3 worm cellular contexts compared by ENCODE assay signal in the genomic region with DNA sequence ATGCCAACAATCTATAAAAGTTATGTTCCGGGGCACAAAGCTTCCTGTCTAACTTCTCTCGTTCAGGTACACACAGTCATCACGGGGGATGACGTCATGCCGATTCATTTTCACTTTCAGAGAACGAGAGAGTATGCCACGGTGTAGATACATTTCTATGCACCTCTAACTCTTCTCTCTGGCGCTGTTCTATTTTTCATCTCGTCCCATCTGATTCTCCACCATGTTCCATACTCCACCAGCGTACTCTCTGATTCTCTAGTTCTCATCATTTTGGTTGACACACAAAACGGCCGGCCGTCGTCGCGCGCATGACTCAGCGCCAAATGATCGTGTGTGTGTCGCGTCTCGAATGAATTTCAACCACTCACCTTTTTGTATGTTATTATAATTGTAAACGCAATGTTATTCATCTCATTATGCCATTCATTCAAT.
A peak's percentile ranks its signal among the peaks of the same experiment; 100 is the strongest.
TF ChIP-seq lines count a peak whose summit lies in the region.

No protein-coding gene starts in this region.

TF ChIP-seq in whole organism, L2 larva, 48 proteins besides CTCF, POLR2A, EP300 and RAD21 (continued from another document):
- TF ChIP-seq C34F6.9 (tag; optimal IDR thresholded peaks at IDR 0.05; lab: Kevin White, UChicago) (peak; percentile 95), ztf-4 (tag; optimal IDR thresholded peaks at IDR 0.05; lab: Kevin White, UChicago) (peak; percentile 97), peb-1 (tag; optimal IDR thresholded peaks at IDR 0.05; lab: Kevin White, UChicago) (peak; percentile 32), fos-1 (tag; optimal IDR thresholded peaks at IDR 0.05; lab: Kevin White, UChicago) (no peak), lin-39 (tag; optimal IDR thresholded peaks at IDR 0.05; lab: Kevin White, UChicago) (no peak), ceh-16 (tag; optimal IDR thresholded peaks at IDR 0.05; lab: Kevin White, UChicago) (peak; percentile 80), sma-3 (GFP tag; optimal IDR thresholded peaks at IDR 0.05; lab: Kevin White, UChicago) (peak; percentile 97), ztf-1 (GFP tag; conservative IDR thresholded peaks at IDR 0.05; lab: Robert Waterston, UW) (no peak), alr-1 (tag; optimal IDR thresholded peaks at IDR 0.05; lab: Kevin White, UChicago) (peak; percentile 55), crh-2 (tag; optimal IDR thresholded peaks at IDR 0.05; lab: Kevin White, UChicago) (peak; percentile 98), nhr-11 (tag; optimal IDR thresholded peaks at IDR 0.05; lab: Kevin White, UChicago) (peak; percentile 9), unc-62 (GFP tag; optimal IDR thresholded peaks at IDR 0.05; lab: Kevin White, UChicago) (peak; percentile 91), gmeb-1 (tag; optimal IDR thresholded peaks at IDR 0.05; lab: Kevin White, UChicago) (peak; percentile 72), lsy-2 (tag; optimal IDR thresholded peaks at IDR 0.05; lab: Kevin White, UChicago) (peak; percentile 73 to 91), ceh-82 (tag; optimal IDR thresholded peaks at IDR 0.05; lab: Kevin White, UChicago) (peak; percentile 7), nhr-77 (tag; optimal IDR thresholded peaks at IDR 0.05; lab: Kevin White, UChicago) (peak; percentile 71), Y55F3AM.14 (GFP tag; optimal IDR thresholded peaks at IDR 0.05; lab: Kevin White, UChicago) (peak; percentile 92), elt-3 (tag; optimal IDR thresholded peaks at IDR 0.05; lab: Kevin White, UChicago) (no peak), sma-9 (GFP tag; optimal IDR thresholded peaks at IDR 0.05; lab: Kevin White, UChicago) (peak; percentile 99), sma-9 (tag; optimal IDR thresholded peaks at IDR 0.05; lab: Kevin White, UChicago) (no peak), nhr-237 (tag; optimal IDR thresholded peaks at IDR 0.05; lab: Kevin White, UChicago) (no peak), ztf-11 (tag; optimal IDR thresholded peaks at IDR 0.05; lab: Kevin White, UChicago) (no peak), unc-55 (GFP tag; optimal IDR thresholded peaks at IDR 0.05; lab: Kevin White, UChicago) (peak; percentile 90), nhr-10 (tag; optimal IDR thresholded peaks at IDR 0.05; lab: Kevin White, UChicago) (peak; percentile 61), skn-1 (tag; optimal IDR thresholded peaks at IDR 0.05; lab: Kevin White, UChicago) (no peak), nhr-21 (tag; optimal IDR thresholded peaks at IDR 0.05; lab: Kevin White, UChicago) (peak; percentile 96), lin-11 (tag; optimal IDR thresholded peaks at IDR 0.05; lab: Kevin White, UChicago) (peak; percentile 67)

TF ChIP-seq in whole organism, L4 larva, 104 proteins besides CTCF, POLR2A, EP300 and RAD21 (continued from another document and continues in another):
- TF ChIP-seq F26F4.8 (GFP tag; conservative IDR thresholded peaks at IDR 0.05; lab: Robert Waterston, UW) (no peak), unc-39 (tag; optimal IDR thresholded peaks at IDR 0.05; lab: Kevin White, UChicago) (no peak), tag-97 (GFP tag; IDR thresholded peaks at IDR 0.05; lab: Robert Waterston, UW) (no peak), ceh-82 (tag; optimal IDR thresholded peaks at IDR 0.05; lab: Kevin White, UChicago) (no peak), nhr-10 (tag; optimal IDR thresholded peaks at IDR 0.05; lab: Kevin White, UChicago) (peak; percentile 97), dmd-9 (GFP tag; IDR thresholded peaks at IDR 0.05; lab: Robert Waterston, UW) (peak; percentile 64; the same call in 1 of the 2 replicates), Y75B8A.6 (GFP tag; IDR thresholded peaks at IDR 0.05; lab: Robert Waterston, UW) (no peak), mep-1 (tag; optimal IDR thresholded peaks at IDR 0.05; lab: Kevin White, UChicago) (peak; percentile 93), cey-2 (tag; optimal IDR thresholded peaks at IDR 0.05; lab: Kevin White, UChicago; ENCODE audit: borderline replicate concordance, insufficient read depth) (no peak), fkh-10 (GFP tag; optimal IDR thresholded peaks at IDR 0.05; lab: Kevin White, UChicago) (peak; percentile 80), pqm-1 (tag; optimal IDR thresholded peaks at IDR 0.05; lab: Kevin White, UChicago) (peak; percentile 62), hlh-30 (tag; optimal IDR thresholded peaks at IDR 0.05; lab: Kevin White, UChicago; ENCODE audit: insufficient read depth) (peak; percentile 97), nhr-48 (tag; optimal IDR thresholded peaks at IDR 0.05; lab: Kevin White, UChicago) (peak; percentile 98), spr-3 (GFP tag; optimal IDR thresholded peaks at IDR 0.05; lab: Kevin White, UChicago) (peak; percentile 66), arid-1 (GFP tag; conservative IDR thresholded peaks at IDR 0.05; lab: Robert Waterston, UW) (peak; percentile 78), dmd-8 (GFP tag; IDR thresholded peaks at IDR 0.05; lab: Robert Waterston, UW) (no peak), jun-1 (tag; optimal IDR thresholded peaks at IDR 0.05; lab: Kevin White, UChicago) (peak; percentile 93), madf-9 (GFP tag; conservative IDR thresholded peaks at IDR 0.05; lab: Robert Waterston, UW) (peak; percentile 57), lin-39 (tag; optimal IDR thresholded peaks at IDR 0.05; lab: Kevin White, UChicago) (no peak), ces-1 (GFP tag; optimal IDR thresholded peaks at IDR 0.05; lab: Kevin White, UChicago) (no peak), hif-1 (tag; optimal IDR thresholded peaks at IDR 0.05; lab: Kevin White, UChicago) (peak; percentile 13 to 85), rbr-2 (tag; optimal IDR thresholded peaks at IDR 0.05; lab: Kevin White, UChicago) (peak; percentile 91), ceh-62 (tag; optimal IDR thresholded peaks at IDR 0.05; lab: Kevin White, UChicago) (no peak), ZK337.2 (GFP tag; IDR thresholded peaks at IDR 0.05; lab: Robert Waterston, UW) (no peak), T20F7.1 (GFP tag; optimal IDR thresholded peaks at IDR 0.05; lab: Kevin White, UChicago) (peak; percentile 89), duxl-1 (tag; optimal IDR thresholded peaks at IDR 0.05; lab: Kevin White, UChicago; ENCODE audit: poor library complexity) (peak; percentile 45), dve-1 (tag; optimal IDR thresholded peaks at IDR 0.05; lab: Kevin White, UChicago; ENCODE audit: insufficient read depth) (peak; percentile 99), nhr-25 (tag; optimal IDR thresholded peaks at IDR 0.05; lab: Kevin White, UChicago; ENCODE audit: borderline replicate concordance, insufficient read depth) (peak; percentile 81), zag-1 (tag; optimal IDR thresholded peaks at IDR 0.05; lab: Kevin White, UChicago) (no peak), ztf-7 (tag; optimal IDR thresholded peaks at IDR 0.05; lab: Kevin White, UChicago) (peak; percentile 86), pha-4 (GFP tag; IDR thresholded peaks at IDR 0.05; lab: Robert Waterston, UW) (peak; percentile 94), pha-4 (tag; optimal IDR thresholded peaks at IDR 0.05; lab: Kevin White, UChicago) (peak; percentile 90), egl-27 (tag; optimal IDR thresholded peaks at IDR 0.05; lab: Kevin White, UChicago) (peak; percentile 79), ceh-44 (GFP tag; IDR thresholded peaks at IDR 0.05; lab: Robert Waterston, UW) (no peak), daf-8 (GFP tag; IDR thresholded peaks at IDR 0.05; lab: Robert Waterston, UW) (no peak), ctbp-1 (GFP tag; IDR thresholded peaks at IDR 0.05; lab: Robert Waterston, UW) (peak; percentile 86), lin-29 (GFP tag; IDR thresholded peaks at IDR 0.05; lab: Robert Waterston, UW) (no peak), mxl-3 (GFP tag; optimal IDR thresholded peaks at IDR 0.05; lab: Kevin White, UChicago) (peak; percentile 94), mdt-29 (GFP tag; IDR thresholded peaks at IDR 0.05; lab: Robert Waterston, UW) (peak; percentile 86), nhr-11 (tag; optimal IDR thresholded peaks at IDR 0.05; lab: Kevin White, UChicago) (peak; percentile 92), ZK546.5 (tag; optimal IDR thresholded peaks at IDR 0.05; lab: Kevin White, UChicago) (no peak), aly-2 (tag; optimal IDR thresholded peaks at IDR 0.05; lab: Kevin White, UChicago) (no peak), skn-1 (tag; optimal IDR thresholded peaks at IDR 0.05; lab: Kevin White, UChicago) (no peak), lsy-2 (tag; optimal IDR thresholded peaks at IDR 0.05; lab: Kevin White, UChicago) (peak; percentile 65 to 91), tra-1 (GFP tag; IDR thresholded peaks at IDR 0.05; lab: Robert Waterston, UW) (peak; percentile 94), daf-16 (GFP tag; optimal IDR thresholded peaks at IDR 0.05; lab: Kevin White, UChicago) (peak; percentile 59 to 89), daf-16 (tag; optimal IDR thresholded peaks at IDR 0.05; lab: Kevin White, UChicago) (peak; percentile 98), spr-1 (tag; optimal IDR thresholded peaks at IDR 0.05; lab: Kevin White, UChicago) (peak; percentile 91), zip-2 (tag; optimal IDR thresholded peaks at IDR 0.05; lab: Kevin White, UChicago) (peak; percentile 30), nhr-6 (tag; optimal IDR thresholded peaks at IDR 0.05; lab: Kevin White, UChicago) (peak; percentile 81), ceh-20 (GFP tag; IDR thresholded peaks at IDR 0.05; lab: Robert Waterston, UW) (peak; percentile 92), daf-19 (GFP tag; conservative IDR thresholded peaks at IDR 0.05; lab: Robert Waterston, UW) (no peak)

TF ChIP-seq in whole organism, late embryonic, 69 proteins besides CTCF, POLR2A, EP300 and RAD21 (continued from another document):
- peak; percentile 50 for TF ChIP-seq pqm-1 (tag; optimal IDR thresholded peaks at IDR 0.05; lab: Kevin White, UChicago)
- peak; percentile 65 for TF ChIP-seq ceh-19 (GFP tag; optimal IDR thresholded peaks at IDR 0.05; lab: Kevin White, UChicago)
- TF ChIP-seq gmeb-2 (tag; optimal IDR thresholded peaks at IDR 0.05; lab: Kevin White, UChicago), result no peak
- peak; percentile 55 for TF ChIP-seq ets-4 (tag; optimal IDR thresholded peaks at IDR 0.05; lab: Kevin White, UChicago)
- TF ChIP-seq pax-1 (tag; optimal IDR thresholded peaks at IDR 0.05; lab: Kevin White, UChicago), result peak; percentile 13
- no peak for TF ChIP-seq ahr-1 (tag; optimal IDR thresholded peaks at IDR 0.05; lab: Kevin White, UChicago)
- no peak for TF ChIP-seq hlh-15 (tag; optimal IDR thresholded peaks at IDR 0.05; lab: Kevin White, UChicago)
- peak; percentile 72 for TF ChIP-seq nfya-1 (tag; optimal IDR thresholded peaks at IDR 0.05; lab: Kevin White, UChicago)
- no peak for TF ChIP-seq sox-2 (GFP tag; IDR thresholded peaks at IDR 0.05; lab: Robert Waterston, UW)
- TF ChIP-seq ceh-6 (GFP tag; optimal IDR thresholded peaks at IDR 0.05; lab: Kevin White, UChicago), result no peak
- TF ChIP-seq ceh-2 (tag; optimal IDR thresholded peaks at IDR 0.05; lab: Kevin White, UChicago), result peak; percentile 5
- TF ChIP-seq tbx-2 (tag; optimal IDR thresholded peaks at IDR 0.05; lab: Kevin White, UChicago), result peak; percentile 70
- TF ChIP-seq ztf-16 (tag; optimal IDR thresholded peaks at IDR 0.05; lab: Kevin White, UChicago), result peak; percentile 10
- TF ChIP-seq ceh-30 (tag; optimal IDR thresholded peaks at IDR 0.05; lab: Kevin White, UChicago), result no peak
- TF ChIP-seq ceh-24 (tag; optimal IDR thresholded peaks at IDR 0.05; lab: Kevin White, UChicago), result no peak
- no peak for TF ChIP-seq elt-4 (tag; optimal IDR thresholded peaks at IDR 0.05; lab: Kevin White, UChicago)
- TF ChIP-seq fkh-10 (GFP tag; optimal IDR thresholded peaks at IDR 0.05; lab: Kevin White, UChicago), result no peak
- TF ChIP-seq unc-42 (tag; optimal IDR thresholded peaks at IDR 0.05; lab: Kevin White, UChicago), result peak; percentile 40
- TF ChIP-seq hlh-8 (tag; optimal IDR thresholded peaks at IDR 0.05; lab: Kevin White, UChicago), result no peak
- TF ChIP-seq zip-5 (tag; optimal IDR thresholded peaks at IDR 0.05; lab: Kevin White, UChicago), result no peak
- TF ChIP-seq nhr-11 (tag; optimal IDR thresholded peaks at IDR 0.05; lab: Kevin White, UChicago), result no peak
- TF ChIP-seq T23F11.4 (GFP tag; optimal IDR thresholded peaks at IDR 0.05; lab: Kevin White, UChicago), result no peak
- peak; percentile 80 for TF ChIP-seq hlh-30 (tag; optimal IDR thresholded peaks at IDR 0.05; lab: Kevin White, UChicago; ENCODE audit: insufficient read depth)
- TF ChIP-seq pros-1 (tag; optimal IDR thresholded peaks at IDR 0.05; lab: Kevin White, UChicago), result no peak
- TF ChIP-seq elt-2 (tag; optimal IDR thresholded peaks at IDR 0.05; lab: Kevin White, UChicago), result peak; percentile 41
- TF ChIP-seq ceh-22 (tag; optimal IDR thresholded peaks at IDR 0.05; lab: Kevin White, UChicago), result no peak
- TF ChIP-seq ref-2 (tag; optimal IDR thresholded peaks at IDR 0.05; lab: Kevin White, UChicago), result peak; percentile 25
- TF ChIP-seq Y22D7AL.16 (tag; optimal IDR thresholded peaks at IDR 0.05; lab: Kevin White, UChicago), result no peak
- no peak for TF ChIP-seq pha-2 (tag; optimal IDR thresholded peaks at IDR 0.05; lab: Kevin White, UChicago)
- peak; percentile 83 for TF ChIP-seq ceh-31 (tag; optimal IDR thresholded peaks at IDR 0.05; lab: Kevin White, UChicago)
- no peak for TF ChIP-seq pha-4 (tag; optimal IDR thresholded peaks at IDR 0.05; lab: Kevin White, UChicago)
- no peak for TF ChIP-seq C38D4.7 (GFP tag; optimal IDR thresholded peaks at IDR 0.05; lab: Kevin White, UChicago)
- no peak for TF ChIP-seq pat-9 (tag; optimal IDR thresholded peaks at IDR 0.05; lab: Kevin White, UChicago)
